Worm (Caenorhabditis elegans): ENCODE measurements around the gene sel-5.

The sel-5 gene

ce11 chrIII:4551963-4552362 lies 26.3 kb downstream of the sel-5 start (continued):
- TF ChIP-seq F37D6.2 (tag; optimal IDR thresholded peaks at IDR 0.05), result peak; percentile 39
- peak; percentile 30 to 84 for TF ChIP-seq mdl-1 (tag; optimal IDR thresholded peaks at IDR 0.05)
- TF ChIP-seq D1046.2 (GFP tag; IDR thresholded peaks at IDR 0.05), result no peak
- TF ChIP-seq F49E8.2 (tag; optimal IDR thresholded peaks at IDR 0.05; ENCODE audit: borderline replicate concordance), result no peak
- TF ChIP-seq attf-4 (tag; optimal IDR thresholded peaks at IDR 0.05), result no peak
- TF ChIP-seq cey-2 (tag; optimal IDR thresholded peaks at IDR 0.05; ENCODE audit: borderline replicate concordance, insufficient read depth), result no peak
- TF ChIP-seq nhr-76 (tag; optimal IDR thresholded peaks at IDR 0.05), result no peak
- TF ChIP-seq nhr-11 (tag; optimal IDR thresholded peaks at IDR 0.05), result peak; percentile 83
- TF ChIP-seq F26F4.8 (GFP tag; conservative IDR thresholded peaks at IDR 0.05), result no peak
- TF ChIP-seq ceh-20 (GFP tag; IDR thresholded peaks at IDR 0.05), result no peak
- TF ChIP-seq nhr-237 (tag; optimal IDR thresholded peaks at IDR 0.05), result no peak
- TF ChIP-seq lsy-2 (tag; optimal IDR thresholded peaks at IDR 0.05), result peak; percentile 49 to 78

- TF ChIP-seq D1046.2 (GFP tag; IDR thresholded peaks at IDR 0.05), result no peak
- no peak for TF ChIP-seq daf-8 (GFP tag; IDR thresholded peaks at IDR 0.05)
- TF ChIP-seq mxl-3 (GFP tag; optimal IDR thresholded peaks at IDR 0.05), result no peak
- TF ChIP-seq Y48G9A.11 (GFP tag; IDR thresholded peaks at IDR 0.05), result no peak
- peak in 1 of 2 experiments; percentile 2 for TF ChIP-seq unc-62 (GFP tag; optimal IDR thresholded peaks at IDR 0.05 in 1 of 2)
- no peak for TF ChIP-seq unc-62 (tag; optimal IDR thresholded peaks at IDR 0.05)
- TF ChIP-seq ceh-62 (tag; optimal IDR thresholded peaks at IDR 0.05), result no peak
Measured at ce11 chrIII:4548739-4549138, 29.5 kb downstream of the sel-5 start, which contains the start of gene M88.4. M88.4 (plus strand) TSS chrIII:4549039.

DNA sequence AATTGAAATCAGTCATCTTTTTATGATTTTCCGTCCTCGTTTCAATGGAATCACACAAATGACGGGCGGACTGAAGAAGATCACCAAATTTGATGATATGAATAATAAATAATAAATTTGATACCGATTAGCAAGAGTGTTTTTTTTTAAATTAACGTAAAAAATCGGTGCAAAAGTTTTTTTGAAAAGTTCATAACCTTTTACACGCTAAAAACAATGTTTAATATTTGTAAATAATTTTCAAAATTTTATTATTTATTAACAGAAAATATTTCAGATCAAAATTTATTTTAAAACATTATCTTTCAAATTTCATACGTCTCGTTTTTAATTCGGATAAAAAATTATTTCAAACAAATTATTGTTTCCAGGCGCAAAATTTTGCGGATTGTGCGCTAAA lies 33.3 kb downstream of the sel-5 start, which contains the start of gene M88.3:
M88.3 (minus strand) TSS at position 101 of the 400 bp plus-strand sequence.
- TF ChIP-seq daf-19 (GFP tag; conservative IDR thresholded peaks at IDR 0.05) (no peak), nhr-48 (tag; optimal IDR thresholded peaks at IDR 0.05) (no peak)

DNA sequence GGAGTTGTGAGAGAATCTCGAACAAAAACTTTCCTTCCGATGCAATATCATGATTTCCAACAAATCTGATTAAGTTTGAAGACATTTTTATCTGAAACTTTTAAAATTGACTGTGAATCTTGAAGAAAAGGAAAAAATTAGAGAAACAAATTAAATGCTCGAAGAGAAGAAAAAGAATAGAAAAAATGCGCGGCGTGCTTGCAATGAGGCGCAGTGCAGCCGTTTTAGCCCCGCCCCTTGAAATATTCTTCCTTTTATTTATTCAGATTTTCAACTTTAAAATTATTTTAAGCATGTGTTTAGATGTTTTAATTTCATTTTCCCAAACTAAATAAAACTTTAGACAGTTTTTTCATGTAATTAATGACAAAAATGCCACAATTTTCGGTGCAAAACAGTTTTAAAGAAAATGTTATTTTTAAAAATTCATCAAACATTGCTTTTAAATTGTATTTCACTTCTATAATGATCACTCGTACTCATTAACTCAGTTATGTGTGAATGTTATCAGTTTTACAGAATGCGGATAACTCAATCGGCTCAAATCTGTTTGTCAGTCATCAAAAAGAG lies 35.8 kb downstream of the sel-5 start, which contains the start of the genes mrps-34 and cisd-3.1:
mrps-34 (minus strand) TSS at position 91 of the 570 bp plus-strand sequence.
cisd-3.1 (plus strand) TSS at position 520 of the 570 bp plus-strand sequence.
- TF ChIP-seq lsy-2 (tag; optimal IDR thresholded peaks at IDR 0.05), result peak in 1 of 2 experiments; percentile 46
- TF ChIP-seq mep-1 (tag; optimal IDR thresholded peaks at IDR 0.05), result peak; percentile 20
- TF ChIP-seq dpl-1 (GFP tag; optimal IDR thresholded peaks at IDR 0.05), result peak; percentile 25
- TF ChIP-seq daf-12 (tag; optimal IDR thresholded peaks at IDR 0.05), result no peak
- TF ChIP-seq dmd-6 (GFP tag; IDR thresholded peaks at IDR 0.05), result no peak
- TF ChIP-seq mes-2 (tag; optimal IDR thresholded peaks at IDR 0.05; ENCODE audit: poor library complexity, severe bottlenecking), result peak; percentile 54

DNA sequence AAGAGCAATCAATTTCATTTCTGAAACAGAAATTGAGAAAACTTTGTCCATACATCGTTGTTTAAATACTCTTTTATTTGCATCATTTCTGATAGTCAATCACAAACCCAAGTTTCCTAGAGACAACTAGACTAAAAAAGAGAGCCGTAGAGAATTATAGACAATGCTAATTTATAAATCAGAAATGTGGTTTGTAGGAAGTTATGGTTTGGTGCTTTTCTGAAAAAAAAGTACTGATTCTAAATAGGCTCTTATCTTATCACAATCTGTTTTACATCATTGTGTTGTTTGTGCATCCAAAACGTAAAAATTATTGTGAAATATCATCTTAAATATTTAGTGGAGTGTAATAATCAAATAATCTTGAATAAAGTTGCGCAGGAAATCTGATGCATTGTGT lies 37.6 kb downstream of the sel-5 start, which contains the start of gene ugt-62:
ugt-62 (minus strand) TSS at position 20 of the 400 bp plus-strand sequence.
- TF ChIP-seq daf-16 (GFP tag; optimal IDR thresholded peaks at IDR 0.05) (no peak), daf-16 (tag; optimal IDR thresholded peaks at IDR 0.05) (peak; percentile 86), hif-1 (tag; optimal IDR thresholded peaks at IDR 0.05) (no peak), nhr-28 (tag; optimal IDR thresholded peaks at IDR 0.05) (peak; percentile 89), mes-2 (tag; optimal IDR thresholded peaks at IDR 0.05; ENCODE audit: poor library complexity, severe bottlenecking) (peak; percentile 9), dmd-6 (GFP tag; IDR thresholded peaks at IDR 0.05) (peak; percentile 84), nhr-48 (tag; optimal IDR thresholded peaks at IDR 0.05) (peak; percentile 57), madf-9 (GFP tag; conservative IDR thresholded peaks at IDR 0.05) (no peak), nhr-41 (GFP tag; IDR thresholded peaks at IDR 0.05) (no peak), nhr-237 (tag; optimal IDR thresholded peaks at IDR 0.05) (no peak), php-3 (GFP tag; IDR thresholded peaks at IDR 0.05) (peak; percentile 71), ceh-28 (tag; optimal IDR thresholded peaks at IDR 0.05) (no peak), T20F7.1 (GFP tag; optimal IDR thresholded peaks at IDR 0.05) (peak; percentile 53), hlh-11 (tag; optimal IDR thresholded peaks at IDR 0.05) (peak; percentile 76), ceh-82 (tag; optimal IDR thresholded peaks at IDR 0.05) (no peak), nhr-77 (tag; optimal IDR thresholded peaks at IDR 0.05) (peak; percentile 80), dve-1 (tag; optimal IDR thresholded peaks at IDR 0.05; ENCODE audit: insufficient read depth) (peak; percentile 82), pqm-1 (tag; optimal IDR thresholded peaks at IDR 0.05) (peak; percentile 99), T26A8.4 (GFP tag; IDR thresholded peaks at IDR 0.05) (no peak), cey-2 (tag; optimal IDR thresholded peaks at IDR 0.05; ENCODE audit: borderline replicate concordance, insufficient read depth) (no peak), nhr-102 (tag; optimal IDR thresholded peaks at IDR 0.05) (peak; percentile 26), ama-1 (optimal IDR thresholded peaks at IDR 0.05) (no peak)
